Worm (Caenorhabditis elegans) whole organism, L1 larva: ENCODE data around the gene cutl-29.

Source experiments
- C16A3.4 ChIP-seq: fragments of 150-350 bp; optimal IDR thresholded peaks from 2 replicates; lab custom pipeline; 2014; ENCODE audit warnings: missing biosample characterization, missing genetic modification characterization
- aly-2 ChIP-seq: fragments of 150-350 bp; optimal IDR thresholded peaks from 2 replicates; lab custom pipeline; 2014; ENCODE audit warnings: missing biosample characterization, missing genetic modification characterization
- blmp-1 ChIP-seq: fragments of 150-350 bp; optimal IDR thresholded peaks from 2 replicates; lab custom pipeline; 2014; ENCODE audit warnings: missing biosample characterization, missing genetic modification characterization
- ceh-8 ChIP-seq: fragments of 200-800 bp; sonication (Bioruptor generic); optimal IDR thresholded peaks from 2 replicates; lab custom pipeline; 2018; ENCODE audit warnings: mild to moderate bottlenecking, missing genetic modification characterization, moderate library complexity, missing compliant biosample characterization
- ceh-82 ChIP-seq, 3 experiments: fragments of 150-350 bp in 1 of 3; sonication (generic microtip) in 2 of 3; optimal IDR thresholded peaks; 2 replicates each; lab custom pipeline; 2014 to 2017; ENCODE audit warnings: missing biosample characterization in 3 of 3, missing genetic modification characterization in 3 of 3
- dsc-1 ChIP-seq: sonication (generic microtip); optimal IDR thresholded peaks from 2 replicates; lab custom pipeline; 2016; ENCODE audit warnings: mild to moderate bottlenecking, missing genetic modification characterization, missing compliant biosample characterization
- efl-1 ChIP-seq, 4 experiments: fragments of 150-350 bp; optimal IDR thresholded peaks in 3 of 4; peaks in 1 of 4; 1 replicate in 1 of 4; 2 replicates in 3 of 4; lab custom pipeline; 2014; ENCODE audit warnings: missing biosample characterization in 2 of 4, missing genetic modification characterization in 2 of 4, missing genetic modification reagents in 2 of 4
- egl-13 ChIP-seq: sonication (generic microtip); optimal IDR thresholded peaks from 2 replicates; lab custom pipeline; 2016; ENCODE audit warnings: missing genotype, missing genetic modification reagents, missing genetic modification characterization, missing compliant biosample characterization
- egl-27 ChIP-seq, 2 experiments: fragments of 150-350 bp in 1 of 2; sonication (generic microtip); optimal IDR thresholded peaks; 3 replicates each; lab custom pipeline; 2017 to 2018; ENCODE audit warnings: missing biosample characterization in 2 of 2, missing genetic modification characterization in 2 of 2, missing genetic modification reagents in 2 of 2
- elt-2 ChIP-seq: sonication (generic microtip); optimal IDR thresholded peaks from 2 replicates; lab custom pipeline; 2016; ENCODE audit warnings: missing genetic modification characterization, mild to moderate bottlenecking, inconsistent platforms, missing compliant biosample characterization, missing genetic modification reagents
- elt-3 ChIP-seq, 6 experiments: fragments of 150-350 bp in 1 of 6; sonication (generic microtip); optimal IDR thresholded peaks; 2 replicates each; lab custom pipeline; 2017 to 2018; ENCODE audit warnings: missing biosample characterization in 6 of 6, missing genetic modification characterization in 6 of 6, inconsistent platforms in 1 of 6
- ets-5 ChIP-seq: fragments of 200-800 bp; sonication (Bioruptor generic); IDR thresholded peaks from 2 replicates; pipeline ENCODE4 v1.3.6; 2022; ENCODE audit warnings: missing genetic modification characterization, missing compliant biosample characterization
- fkh-10 ChIP-seq: sonication (generic microtip); optimal IDR thresholded peaks from 2 replicates; lab custom pipeline; 2017; ENCODE audit warnings: missing biosample characterization, missing genetic modification reagents, missing genetic modification characterization
- hlh-4 ChIP-seq: sonication (generic microtip); optimal IDR thresholded peaks from 2 replicates; lab custom pipeline; 2016; ENCODE audit warnings: mild to moderate bottlenecking, missing genetic modification characterization, missing compliant biosample characterization
- hpl-2 ChIP-seq: fragments of 150-350 bp; optimal IDR thresholded peaks from 2 replicates; lab custom pipeline; 2014; ENCODE audit warnings: missing biosample characterization, missing genetic modification reagents, missing genetic modification characterization
- irx-1 ChIP-seq: sonication (generic microtip); optimal IDR thresholded peaks from 2 replicates; lab custom pipeline; 2016; ENCODE audit warnings: missing genetic modification characterization, missing compliant biosample characterization
- isw-1 ChIP-seq: fragments of 200-800 bp; sonication (Bioruptor generic); IDR thresholded peaks from 2 replicates; pipeline ENCODE4 v1.3.6; 2022; ENCODE audit warnings: missing genetic modification characterization, missing compliant biosample characterization
- jun-1 ChIP-seq: fragments of 150-350 bp; optimal IDR thresholded peaks from 2 replicates; lab custom pipeline; 2014; ENCODE audit warnings: missing biosample characterization, missing genetic modification reagents, missing genetic modification characterization
- lin-13 ChIP-seq: fragments of 150-350 bp; optimal IDR thresholded peaks from 2 replicates; lab custom pipeline; 2014; ENCODE audit warnings: missing biosample characterization, missing genetic modification reagents, missing genetic modification characterization
- lin-14 ChIP-seq: fragments of 200-800 bp; sonication (Bioruptor generic); optimal IDR thresholded peaks from 2 replicates; lab custom pipeline; 2018; ENCODE audit warnings: mild to moderate bottlenecking, missing genetic modification characterization, moderate library complexity, missing compliant biosample characterization
- lin-15B ChIP-seq: fragments of 150-350 bp; sonication (generic microtip); optimal IDR thresholded peaks from 3 replicates; lab custom pipeline; 2014; ENCODE audit warnings: missing biosample characterization, missing genetic modification characterization
- mab-9 ChIP-seq: fragments of 200-800 bp; sonication (Bioruptor generic); IDR thresholded peaks from 2 replicates; pipeline ENCODE4 v1.3.6; 2022; ENCODE audit warnings: missing genetic modification reagents, missing genetic modification characterization, missing compliant biosample characterization
- mdl-1 ChIP-seq, 2 experiments: fragments of 150-350 bp; optimal IDR thresholded peaks; 2 replicates each; lab custom pipeline; 2014 to 2017; ENCODE audit warnings: missing biosample characterization in 2 of 2, missing genetic modification characterization in 2 of 2, inconsistent platforms in 1 of 2
- mef-2 ChIP-seq: fragments of 150-350 bp; optimal IDR thresholded peaks from 2 replicates; lab custom pipeline; 2014; ENCODE audit warnings: missing biosample characterization, missing genetic modification characterization
- mep-1 ChIP-seq: fragments of 150-350 bp; optimal IDR thresholded peaks from 2 replicates; lab custom pipeline; 2014; ENCODE audit warnings: missing biosample characterization, missing genetic modification characterization
- nhr-11 ChIP-seq: fragments of 150-350 bp; optimal IDR thresholded peaks from 2 replicates; lab custom pipeline; 2014; ENCODE audit warnings: missing biosample characterization, missing genetic modification characterization
- nhr-19 ChIP-seq: fragments of 200-800 bp; sonication (Bioruptor generic); conservative IDR thresholded peaks from 2 replicates; pipeline ENCODE4 v1.3.6; 2022; ENCODE audit warnings: missing genetic modification characterization, missing compliant biosample characterization
- nhr-20 ChIP-seq: sonication (generic microtip); optimal IDR thresholded peaks from 2 replicates; lab custom pipeline; 2016; ENCODE audit warnings: mild to moderate bottlenecking, missing genetic modification characterization, missing compliant biosample characterization
- nhr-237 ChIP-seq: fragments of 150-350 bp; optimal IDR thresholded peaks from 2 replicates; lab custom pipeline; 2014; ENCODE audit warnings: missing biosample characterization, missing genetic modification characterization
- nhr-47 ChIP-seq: sonication (generic microtip); optimal IDR thresholded peaks from 2 replicates; lab custom pipeline; 2016; ENCODE audit warnings: mild to moderate bottlenecking, missing genetic modification characterization, moderate library complexity, missing compliant biosample characterization
- nhr-71 ChIP-seq: sonication (generic microtip); optimal IDR thresholded peaks from 2 replicates; lab custom pipeline; 2016; ENCODE audit warnings: mild to moderate bottlenecking, missing genetic modification characterization, moderate library complexity, missing compliant biosample characterization
- nhr-76 ChIP-seq: sonication (generic microtip); optimal IDR thresholded peaks from 2 replicates; lab custom pipeline; 2017; ENCODE audit warnings: missing biosample characterization, missing genetic modification characterization
- nhr-77 ChIP-seq: fragments of 150-350 bp; optimal IDR thresholded peaks from 2 replicates; lab custom pipeline; 2014; ENCODE audit warnings: missing biosample characterization, missing genetic modification characterization
- nhr-84 ChIP-seq: sonication (generic microtip); optimal IDR thresholded peaks from 2 replicates; lab custom pipeline; 2017; ENCODE audit warnings: missing biosample characterization, missing genetic modification characterization
- nhr-85 ChIP-seq: sonication (generic microtip); peaks from one replicate; lab custom pipeline; 2016; ENCODE audit warnings: missing genetic modification characterization, inconsistent platforms, missing compliant biosample characterization
- nhr-90 ChIP-seq: sonication (generic microtip); optimal IDR thresholded peaks from 2 replicates; lab custom pipeline; 2016; ENCODE audit warnings: mild to moderate bottlenecking, missing genetic modification characterization, missing compliant biosample characterization; ENCODE audit not compliant: poor library complexity
- pag-3 ChIP-seq: sonication (generic microtip); optimal IDR thresholded peaks from 2 replicates; lab custom pipeline; 2017; ENCODE audit warnings: missing genetic modification characterization, mild to moderate bottlenecking, missing compliant biosample characterization, antibody characterized with exemption, borderline replicate concordance; ENCODE audit not compliant: insufficient read depth
- pax-3 ChIP-seq: fragments of 200-800 bp; sonication (Bioruptor generic); optimal IDR thresholded peaks from 2 replicates; lab custom pipeline; 2018; ENCODE audit warnings: mild to moderate bottlenecking, missing genetic modification characterization, moderate library complexity, missing compliant biosample characterization
- skn-1 ChIP-seq: fragments of 150-350 bp; optimal IDR thresholded peaks from 2 replicates; lab custom pipeline; 2014; ENCODE audit warnings: missing biosample characterization, missing genetic modification characterization
- snpc-4 ChIP-seq: fragments of 150-350 bp; optimal IDR thresholded peaks from 2 replicates; lab custom pipeline; 2014; ENCODE audit warnings: missing biosample characterization, missing genetic modification characterization
- snu-23 ChIP-seq: sonication (generic microtip); optimal IDR thresholded peaks from 2 replicates; lab custom pipeline; 2016; ENCODE audit warnings: missing genetic modification characterization, missing compliant biosample characterization
- sptf-1 ChIP-seq: fragments of 150-350 bp; optimal IDR thresholded peaks from 2 replicates; lab custom pipeline; 2014; ENCODE audit warnings: missing biosample characterization, missing genetic modification characterization
- unc-30 ChIP-seq: sonication (generic microtip); optimal IDR thresholded peaks from 2 replicates; lab custom pipeline; 2017; ENCODE audit warnings: missing biosample characterization, missing genetic modification characterization
- unc-98 ChIP-seq: fragments of 200-800 bp; sonication (Bioruptor generic); IDR thresholded peaks from 2 replicates; pipeline ENCODE4 v1.3.6; 2022; ENCODE audit warnings: missing genetic modification characterization, missing compliant biosample characterization
- vab-15 ChIP-seq: sonication (generic microtip); optimal IDR thresholded peaks from 2 replicates; lab custom pipeline; 2017; ENCODE audit warnings: missing genotype, mild to moderate bottlenecking, missing genetic modification characterization, missing compliant biosample characterization
- zag-1 ChIP-seq: fragments of 150-350 bp; optimal IDR thresholded peaks from 2 replicates; lab custom pipeline; 2014; ENCODE audit warnings: missing biosample characterization, missing genetic modification characterization
- ztf-11 ChIP-seq, 2 experiments: sonication (generic microtip); optimal IDR thresholded peaks; 2 replicates each; lab custom pipeline; 2016 to 2017; ENCODE audit warnings: missing genetic modification characterization in 2 of 2, missing biosample characterization in 1 of 2, missing compliant biosample characterization in 1 of 2
- ztf-4 ChIP-seq: fragments of 150-350 bp; optimal IDR thresholded peaks from 2 replicates; lab custom pipeline; 2014; ENCODE audit warnings: missing biosample characterization, missing genetic modification characterization

The cutl-29 gene

DNA sequence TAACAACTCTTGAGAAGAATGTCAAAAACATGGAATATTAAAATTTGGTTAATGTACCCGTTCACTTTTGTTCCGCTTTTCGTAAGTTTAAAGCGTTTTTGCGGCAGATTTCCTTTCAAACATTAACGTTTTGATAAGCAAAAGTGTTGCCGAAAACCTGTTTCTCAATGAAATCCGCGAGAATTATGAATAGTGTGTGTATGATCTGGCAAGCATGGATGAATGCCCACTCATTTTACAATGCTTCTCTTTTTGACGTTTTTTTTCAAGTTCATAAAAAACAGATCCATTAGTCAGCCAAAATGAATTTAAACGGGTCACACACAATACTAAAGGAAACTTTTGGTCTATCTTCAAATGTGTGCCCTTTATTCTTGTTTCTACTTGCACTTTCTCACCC, 13.2 kb upstream of the cutl-29 start:
- no peak for TF ChIP-seq hpl-2 (GFP tag; lab: Kevin White, UChicago)
- TF ChIP-seq aly-2: no peak
- no peak for TF ChIP-seq nhr-85
- no peak for TF ChIP-seq dsc-1 (tag; lab: Kevin White, UChicago)
- TF ChIP-seq efl-1 (optimal IDR thresholded peaks at IDR 0.05; lab: Kevin White, UChicago): no peak
- no peak for TF ChIP-seq efl-1 (GFP tag; optimal IDR thresholded peaks at IDR 0.05 in 1 of 2; lab: Kevin White, UChicago)
- no peak for TF ChIP-seq pag-3
- TF ChIP-seq sptf-1: no peak
- no peak for TF ChIP-seq skn-1
- TF ChIP-seq nhr-71: no peak
- no peak for TF ChIP-seq pax-3 (tag; lab: Kevin White, UChicago)
- no peak for TF ChIP-seq lin-14 (GFP tag; lab: Kevin White, UChicago)
- TF ChIP-seq ceh-82 (tag; optimal IDR thresholded peaks at IDR 0.05; lab: Kevin White, UChicago): no peak
- TF ChIP-seq snu-23: no peak
- no peak for TF ChIP-seq nhr-11 (tag; lab: Kevin White, UChicago)
- no peak for TF ChIP-seq nhr-90 (tag; lab: Kevin White, UChicago)
- no peak for TF ChIP-seq ztf-11 (tag; optimal IDR thresholded peaks at IDR 0.05; lab: Kevin White, UChicago)
- TF ChIP-seq, all 84 proteins: peak for 0

DNA sequence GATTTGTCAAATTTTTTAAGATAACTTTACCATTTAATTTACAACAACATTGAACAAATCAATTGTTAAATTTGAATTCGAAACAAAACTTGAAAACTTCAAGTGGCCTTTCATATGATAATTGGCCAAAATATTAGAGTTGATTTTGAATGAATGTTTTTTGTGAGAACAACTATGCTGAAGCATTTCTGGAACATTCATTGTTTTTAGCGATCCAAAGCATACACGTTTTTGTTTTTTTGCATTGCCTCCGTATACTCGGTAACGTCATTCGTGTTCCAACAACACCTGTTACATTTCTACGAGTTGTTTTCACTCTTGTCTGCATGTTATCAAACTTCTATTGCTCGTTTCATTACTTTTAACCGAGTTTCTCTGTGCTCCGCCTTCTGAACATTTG, 6.2 kb upstream of the cutl-29 start:
- no peak for TF ChIP-seq hlh-4
- TF ChIP-seq nhr-237: no peak
- TF ChIP-seq vab-15: no peak
- TF ChIP-seq fkh-10: no peak
- no peak for TF ChIP-seq nhr-19 (GFP tag; lab: Robert Waterston, UW)
- TF ChIP-seq efl-1 (optimal IDR thresholded peaks at IDR 0.05; lab: Kevin White, UChicago): no peak
- TF ChIP-seq efl-1 (GFP tag; optimal IDR thresholded peaks at IDR 0.05 in 1 of 2; lab: Kevin White, UChicago): peak in 1 of 2 experiments; percentile 55
- TF ChIP-seq nhr-85: peak; percentile 26
- TF ChIP-seq egl-27 (tag; optimal IDR thresholded peaks at IDR 0.05; lab: Kevin White, UChicago): no peak
- TF ChIP-seq nhr-20 (tag; lab: Kevin White, UChicago): no peak
- no peak for TF ChIP-seq unc-30 (tag; lab: Kevin White, UChicago)

DNA sequence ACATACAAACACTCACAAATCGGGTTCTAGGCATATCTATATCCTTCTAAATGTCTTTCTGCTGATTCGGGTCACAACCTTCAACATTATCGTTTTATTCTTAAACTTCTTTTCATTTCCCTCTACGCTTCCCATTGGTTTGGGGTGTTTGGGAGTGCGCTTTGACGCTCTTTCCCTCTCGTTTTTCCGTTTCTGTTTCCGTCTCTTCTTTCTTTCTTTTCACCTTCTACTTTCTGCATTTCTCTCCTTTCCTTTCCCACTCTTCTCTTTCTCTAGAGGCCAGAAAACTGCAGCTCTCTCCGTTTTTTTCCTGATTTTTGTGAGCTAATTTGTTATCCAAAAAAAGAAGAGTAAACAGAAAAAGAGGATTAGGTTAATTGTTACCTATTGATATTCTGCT, 5.5 kb upstream of the cutl-29 start:
- peak; percentile 17 for TF ChIP-seq dsc-1 (tag; lab: Kevin White, UChicago)
- TF ChIP-seq sptf-1: no peak
- TF ChIP-seq blmp-1 (tag; lab: Kevin White, UChicago): peak; percentile 91
- no peak for TF ChIP-seq nhr-84 (tag; lab: Kevin White, UChicago)
- TF ChIP-seq ets-5: no peak
- no peak for TF ChIP-seq egl-13
- no peak for TF ChIP-seq elt-2 (tag; lab: Kevin White, UChicago)
- no peak for TF ChIP-seq ztf-4 (tag; lab: Kevin White, UChicago)
- TF ChIP-seq aly-2: no peak
- TF ChIP-seq nhr-47 (tag; lab: Kevin White, UChicago): peak; percentile 16
- no peak for TF ChIP-seq vab-15
- no peak for TF ChIP-seq nhr-90 (tag; lab: Kevin White, UChicago)
- no peak for TF ChIP-seq lin-13
- peak; percentile 12 for TF ChIP-seq nhr-71
- no peak for TF ChIP-seq efl-1 (optimal IDR thresholded peaks at IDR 0.05; lab: Kevin White, UChicago)
- peak in 1 of 2 experiments; percentile 5 for TF ChIP-seq efl-1 (GFP tag; optimal IDR thresholded peaks at IDR 0.05 in 1 of 2; lab: Kevin White, UChicago)
- peak; percentile 3 for TF ChIP-seq mep-1 (tag; lab: Kevin White, UChicago)
- TF ChIP-seq hlh-4: no peak
- TF ChIP-seq mab-9: no peak
- TF ChIP-seq elt-3 (tag; optimal IDR thresholded peaks at IDR 0.05; lab: Kevin White, UChicago): no peak
- no peak for TF ChIP-seq unc-98 (GFP tag; lab: Robert Waterston, UW)
- peak; percentile 7 for TF ChIP-seq snu-23
- peak; percentile 64 for TF ChIP-seq lin-14 (GFP tag; lab: Kevin White, UChicago)

DNA sequence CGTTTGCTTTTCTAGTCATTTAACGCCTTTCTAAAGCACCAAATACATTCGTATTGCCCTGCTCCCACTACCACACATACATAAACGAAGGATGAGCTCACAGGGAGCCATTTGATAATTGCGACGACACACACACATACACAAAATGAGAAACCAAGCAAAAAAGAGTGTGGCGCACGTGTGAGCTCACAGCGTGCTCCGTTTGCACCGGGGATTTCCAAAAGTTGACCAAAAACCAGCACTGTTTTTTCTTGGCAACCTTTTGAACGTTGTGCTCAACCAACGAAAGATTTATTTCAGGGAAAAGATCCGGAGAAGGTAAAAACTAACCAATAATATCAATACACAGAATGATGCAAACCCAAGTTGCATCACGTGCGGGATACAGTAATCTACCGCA, 4.0 kb upstream of the cutl-29 start, which contains the start of gene ksr-1:
Gene ksr-1, plus strand, starts transcription at position 301 of the 400 bp plus-strand sequence.
- TF ChIP-seq isw-1 (GFP tag; lab: Robert Waterston, UW) (no peak), irx-1 (no peak), vab-15 (no peak), ceh-8 (GFP tag; lab: Kevin White, UChicago) (no peak), mab-9 (no peak), nhr-77 (tag; lab: Kevin White, UChicago) (no peak), snpc-4 (no peak), jun-1 (no peak), lin-15B (tag; lab: Kevin White, UChicago) (no peak), lin-13 (no peak), zag-1 (tag; lab: Kevin White, UChicago) (no peak), C16A3.4 (tag; lab: Kevin White, UChicago) (no peak), nhr-47 (tag; lab: Kevin White, UChicago) (no peak), mdl-1 (tag; optimal IDR thresholded peaks at IDR 0.05; lab: Kevin White, UChicago) (no peak), nhr-76 (tag; lab: Kevin White, UChicago) (no peak), mef-2 (tag; lab: Kevin White, UChicago) (no peak), egl-27 (tag; optimal IDR thresholded peaks at IDR 0.05; lab: Kevin White, UChicago) (no peak), aly-2 (no peak)
